Fruit fly (Drosophila melanogaster) whole organism, wandering third instar larva: Measurements from ENCODE around the gene CG33284.

ENCODE experiments used
- Abd-B ChIP-seq: fragments of >200 bp; optimal IDR thresholded peaks from 2 replicates; lab custom pipeline; 2017; ENCODE audit warnings: missing biosample characterization, missing genetic modification characterization
- CG32264 ChIP-seq: fragments of 200-800 bp; sonication (Bioruptor generic); optimal IDR thresholded peaks from 2 replicates; lab custom pipeline; 2016; ENCODE audit warnings: missing biosample characterization, missing genetic modification characterization
- CG9705 ChIP-seq: fragments of 200-800 bp; sonication (Bioruptor generic); optimal IDR thresholded peaks from 2 replicates; lab custom pipeline; 2018; ENCODE audit warnings: missing biosample characterization, mild to moderate bottlenecking, missing genetic modification characterization
- CrebA ChIP-seq: fragments of 200-800 bp; sonication (Bioruptor generic); optimal IDR thresholded peaks from 2 replicates; lab custom pipeline; 2016; ENCODE audit warnings: missing biosample characterization, mild to moderate bottlenecking, missing genetic modification characterization, borderline replicate concordance
- Dfd ChIP-seq: fragments of >200 bp; optimal IDR thresholded peaks from 2 replicates; lab custom pipeline; 2017; ENCODE audit warnings: missing biosample characterization, missing genetic modification characterization
- GATAd ChIP-seq: sonication (Bioruptor generic); optimal IDR thresholded peaks from 2 replicates; lab custom pipeline; 2016; ENCODE audit warnings: missing biosample characterization, missing genetic modification characterization
- HLH106 ChIP-seq: fragments of 200-800 bp; optimal IDR thresholded peaks from 3 replicates; lab custom pipeline; 2019; ENCODE audit warnings: missing biosample characterization, mild to moderate bottlenecking, missing genetic modification characterization, moderate library complexity
- Hr78 ChIP-seq: fragments of >200 bp; optimal IDR thresholded peaks from 2 replicates; lab custom pipeline; 2017; ENCODE audit warnings: missing biosample characterization, missing genetic modification characterization
- Hr83 ChIP-seq: fragments of 200-300 bp; sonication (Bioruptor generic); optimal IDR thresholded peaks from 2 replicates; lab custom pipeline; 2016; ENCODE audit warnings: missing biosample characterization, mild to moderate bottlenecking, missing genetic modification characterization, moderate library complexity; ENCODE audit not compliant: poor library complexity, severe bottlenecking
- Jra ChIP-seq: sonication (Bioruptor generic); optimal IDR thresholded peaks from 2 replicates; lab custom pipeline; 2016; ENCODE audit warnings: missing biosample characterization, missing genetic modification characterization
- Mio ChIP-seq: sonication (Bioruptor generic); optimal IDR thresholded peaks from 2 replicates; lab custom pipeline; 2016; ENCODE audit warnings: missing biosample characterization, missing genetic modification characterization
- Myc ChIP-seq: fragments of >200 bp; optimal IDR thresholded peaks from 2 replicates; lab custom pipeline; 2017
- N ChIP-seq: fragments of >200 bp; optimal IDR thresholded peaks from 2 replicates; lab custom pipeline; 2018; ENCODE audit warnings: missing biosample characterization, missing external identifiers, missing genetic modification characterization
- OdsH ChIP-seq: fragments of 200-800 bp; sonication (Bioruptor generic); optimal IDR thresholded peaks from 2 replicates; lab custom pipeline; 2016; ENCODE audit warnings: missing biosample characterization, mild to moderate bottlenecking, missing genetic modification characterization
- Rel ChIP-seq, 2 experiments: fragments of 200-800 bp; sonication (Bioruptor generic) in 1 of 2; optimal IDR thresholded peaks; 2 replicates in 1 of 2; 3 replicates in 1 of 2; lab custom pipeline; 2016 to 2019; ENCODE audit warnings: mild to moderate bottlenecking in 2 of 2, missing biosample characterization in 2 of 2, missing genetic modification characterization in 2 of 2, moderate library complexity in 1 of 2
- Sp1 ChIP-seq: fragments of 200-800 bp; sonication (Bioruptor generic); optimal IDR thresholded peaks from 3 replicates; lab custom pipeline; 2019; ENCODE audit warnings: missing biosample characterization, mild to moderate bottlenecking, missing genetic modification characterization, moderate library complexity
- Vsx2 ChIP-seq: fragments of 200-300, 225-300 bp; sonication (Bioruptor generic); optimal IDR thresholded peaks from 2 replicates; lab custom pipeline; 2018; ENCODE audit warnings: missing biosample characterization, missing genetic modification characterization; ENCODE audit not compliant: partially characterized antibody
- dl ChIP-seq, 2 experiments: fragments of 175-275, 200-275 bp in 1 of 2; fragments of 200-275 bp in 1 of 2; sonication (Bioruptor generic); optimal IDR thresholded peaks; lab custom pipeline; 2018; ENCODE audit warnings: mild to moderate bottlenecking in 2 of 2, missing biosample characterization in 2 of 2, missing genetic modification characterization in 2 of 2, moderate library complexity in 2 of 2; ENCODE audit not compliant: partially characterized antibody in 2 of 2, insufficient read depth in 1 of 2
- dmrt93B ChIP-seq: fragments of 200-800 bp; sonication (Bioruptor generic); optimal IDR thresholded peaks from 2 replicates; lab custom pipeline; 2018; ENCODE audit warnings: missing biosample characterization, mild to moderate bottlenecking, missing genetic modification characterization
- dsf ChIP-seq: sonication (Bioruptor generic); optimal IDR thresholded peaks from 2 replicates; lab custom pipeline; 2016; ENCODE audit warnings: missing biosample characterization, missing genetic modification characterization, borderline replicate concordance
- ey ChIP-seq: fragments of 200-800 bp; sonication (Bioruptor generic); optimal IDR thresholded peaks from 2 replicates; lab custom pipeline; 2016; ENCODE audit warnings: missing biosample characterization, missing genetic modification characterization
- foxo ChIP-seq, 2 experiments: fragments of 200-800 bp; sonication (Bioruptor generic); optimal IDR thresholded peaks; 2 replicates in 1 of 2; 3 replicates in 1 of 2; lab custom pipeline; 2016 to 2017; ENCODE audit warnings: missing biosample characterization in 2 of 2, missing genetic modification characterization in 2 of 2
- fru ChIP-seq: fragments of 200-800 bp; sonication (Bioruptor generic); optimal IDR thresholded peaks from 3 replicates; lab custom pipeline; 2016; ENCODE audit warnings: missing biosample characterization, mild to moderate bottlenecking, missing genetic modification characterization
- h ChIP-seq: fragments of 200-800 bp; sonication (Bioruptor generic); optimal IDR thresholded peaks from 3 replicates; lab custom pipeline; 2016; ENCODE audit warnings: missing biosample characterization, mild to moderate bottlenecking, missing genetic modification characterization
- jim ChIP-seq: fragments of 175-275, 200-325 bp; sonication (Bioruptor generic); optimal IDR thresholded peaks from 2 replicates; lab custom pipeline; 2016; ENCODE audit warnings: missing biosample characterization, mild to moderate bottlenecking, missing genetic modification characterization
- lola ChIP-seq: fragments of >200 bp; optimal IDR thresholded peaks from 2 replicates; lab custom pipeline; 2017; ENCODE audit warnings: missing biosample characterization, missing genetic modification characterization
- psq ChIP-seq: fragments of 200-800 bp; sonication (Bioruptor generic); optimal IDR thresholded peaks from 3 replicates; lab custom pipeline; 2017; ENCODE audit warnings: missing biosample characterization, mild to moderate bottlenecking, missing genetic modification characterization, moderate library complexity
- rgr ChIP-seq: fragments of 200-800 bp; sonication (Bioruptor generic); optimal IDR thresholded peaks from 3 replicates; lab custom pipeline; 2016; ENCODE audit warnings: missing biosample characterization, mild to moderate bottlenecking, missing genetic modification characterization
- sage ChIP-seq: fragments of 200-800 bp; sonication (Bioruptor generic); optimal IDR thresholded peaks from 2 replicates; lab custom pipeline; 2016; ENCODE audit warnings: missing biosample characterization, mild to moderate bottlenecking, missing genetic modification characterization
- tai ChIP-seq: sonication (Bioruptor generic); optimal IDR thresholded peaks from 2 replicates; lab custom pipeline; 2016; ENCODE audit warnings: missing biosample characterization, missing genetic modification characterization
- woc ChIP-seq: sonication (Bioruptor generic); optimal IDR thresholded peaks from 2 replicates; lab custom pipeline; 2016; ENCODE audit warnings: missing biosample characterization, mild to moderate bottlenecking, missing genetic modification characterization

CG33284 gene

dm6 chr3L:21101316-21101715 lies 22.2 kb upstream of the CG33284 start:
- TF ChIP-seq CrebA (GFP tag; lab: Kevin White, UChicago), result no peak
- no peak for TF ChIP-seq GATAd (GFP tag; lab: Kevin White, UChicago)
- TF ChIP-seq dl (GFP tag; optimal IDR thresholded peaks at IDR 0.05; lab: Kevin White, UChicago; ENCODE audit: insufficient read depth in 1 of 2, partially characterized antibody in 2 of 2), result no peak
- no peak for TF ChIP-seq Sp1 (GFP tag; lab: Kevin White, UChicago)
- TF ChIP-seq Rel (GFP tag; optimal IDR thresholded peaks at IDR 0.05; lab: Kevin White, UChicago), result no peak
- TF ChIP-seq Rel (tag; optimal IDR thresholded peaks at IDR 0.05; lab: Kevin White, UChicago), result no peak
- no peak for TF ChIP-seq dmrt93B
- no peak for TF ChIP-seq rgr (GFP tag; lab: Kevin White, UChicago)
- TF ChIP-seq, all 38 proteins: peak for 0

DNA sequence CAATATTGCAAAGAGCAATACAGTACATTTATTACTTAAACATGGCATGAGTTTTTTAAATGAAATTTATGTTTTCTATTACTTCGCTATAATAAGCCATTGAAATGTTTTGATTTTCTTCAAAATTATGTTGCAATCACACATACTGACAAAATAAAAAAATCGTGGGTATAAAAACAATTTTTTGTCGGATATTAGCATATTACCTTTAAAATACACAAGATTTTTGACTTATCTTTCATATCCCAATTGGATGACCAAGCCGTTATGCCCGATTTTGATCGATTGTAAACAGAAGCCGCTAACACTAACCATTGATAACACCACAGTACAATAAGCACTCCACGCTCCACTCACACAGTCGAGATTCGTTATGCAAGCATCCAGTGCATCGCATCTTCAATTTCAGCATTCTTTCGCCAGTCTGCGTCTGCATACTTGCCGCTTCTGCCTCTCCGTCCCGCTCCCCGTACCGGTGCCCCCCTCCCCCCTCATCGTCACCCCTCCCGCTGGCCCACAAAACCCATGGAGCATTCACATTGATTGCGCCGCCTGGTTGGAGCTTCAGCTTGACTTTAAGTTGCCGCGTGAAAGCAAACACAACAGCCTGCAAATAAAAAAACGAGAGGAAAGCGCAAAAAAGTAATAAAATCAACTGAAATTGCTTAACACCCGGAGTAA lies 19.1 kb upstream of the CG33284 start:
- TF ChIP-seq Dfd (GFP tag; lab: Kevin White, UChicago), result peak; percentile 88
- no peak for TF ChIP-seq Rel (GFP tag; optimal IDR thresholded peaks at IDR 0.05; lab: Kevin White, UChicago)
- no peak for TF ChIP-seq Rel (tag; optimal IDR thresholded peaks at IDR 0.05; lab: Kevin White, UChicago)
- peak; percentile 20 for TF ChIP-seq psq (GFP tag; lab: Kevin White, UChicago)
- no peak for TF ChIP-seq Mio
- no peak for TF ChIP-seq Abd-B (GFP tag; lab: Kevin White, UChicago)
- TF ChIP-seq CrebA (GFP tag; lab: Kevin White, UChicago), result no peak
- no peak for TF ChIP-seq Vsx2 (GFP tag; lab: Kevin White, UChicago)
- TF ChIP-seq tai (GFP tag; lab: Kevin White, UChicago), result no peak
- no peak for TF ChIP-seq dmrt93B
- no peak for TF ChIP-seq h (GFP tag; lab: Kevin White, UChicago)
- TF ChIP-seq foxo (GFP tag; optimal IDR thresholded peaks at IDR 0.05; lab: Kevin White, UChicago), result peak in 1 of 2 experiments; percentile 10
- no peak for TF ChIP-seq sage (GFP tag; lab: Kevin White, UChicago)
- no peak for TF ChIP-seq fru (GFP tag; lab: Kevin White, UChicago)
- TF ChIP-seq jim (GFP tag; lab: Kevin White, UChicago), result no peak
- no peak for TF ChIP-seq lola (GFP tag; lab: Kevin White, UChicago)
- no peak for TF ChIP-seq Jra (GFP tag; lab: Kevin White, UChicago)
- no peak for TF ChIP-seq ey (GFP tag; lab: Kevin White, UChicago)
- no peak for TF ChIP-seq CG32264 (GFP tag; lab: Kevin White, UChicago)
- TF ChIP-seq Hr78, result no peak
- no peak for TF ChIP-seq rgr (GFP tag; lab: Kevin White, UChicago)
- TF ChIP-seq, all 38 proteins: peak for 3

- peak; percentile 27 for TF ChIP-seq h (GFP tag; lab: Kevin White, UChicago)
- no peak for TF ChIP-seq CG32264 (GFP tag; lab: Kevin White, UChicago)
- TF ChIP-seq foxo (GFP tag; optimal IDR thresholded peaks at IDR 0.05; lab: Kevin White, UChicago), result peak in 1 of 2 experiments; percentile 22
- peak; percentile 8 for TF ChIP-seq rgr (GFP tag; lab: Kevin White, UChicago)
- TF ChIP-seq Vsx2 (GFP tag; lab: Kevin White, UChicago), result no peak
- TF ChIP-seq Rel (GFP tag; optimal IDR thresholded peaks at IDR 0.05; lab: Kevin White, UChicago), result no peak
- no peak for TF ChIP-seq Rel (tag; optimal IDR thresholded peaks at IDR 0.05; lab: Kevin White, UChicago)
Observed at dm6 chr3L:21106883-21107282, 16.7 kb upstream of the CG33284 start.

dm6 chr3L:21108454-21108853 lies 15.1 kb upstream of the CG33284 start:
- peak in 1 of 2 experiments; percentile 69 for TF ChIP-seq foxo (GFP tag; optimal IDR thresholded peaks at IDR 0.05; lab: Kevin White, UChicago)
- TF ChIP-seq dmrt93B, result peak; percentile 56
- peak; percentile 68 for TF ChIP-seq OdsH (GFP tag; lab: Kevin White, UChicago)
- no peak for TF ChIP-seq CrebA (GFP tag; lab: Kevin White, UChicago)
- TF ChIP-seq CG9705 (GFP tag; lab: Kevin White, UChicago), result no peak
- no peak for TF ChIP-seq N (GFP tag; lab: Kevin White, UChicago)
- TF ChIP-seq sage (GFP tag; lab: Kevin White, UChicago), result no peak
- peak; percentile 40 for TF ChIP-seq woc (GFP tag; lab: Kevin White, UChicago)
- peak; percentile 79 for TF ChIP-seq Sp1 (GFP tag; lab: Kevin White, UChicago)
- TF ChIP-seq h (GFP tag; lab: Kevin White, UChicago), result peak; percentile 42
- TF ChIP-seq dsf (GFP tag; lab: Kevin White, UChicago), result no peak
- peak; percentile 21 for TF ChIP-seq Rel (GFP tag; optimal IDR thresholded peaks at IDR 0.05; lab: Kevin White, UChicago)
- TF ChIP-seq Rel (tag; optimal IDR thresholded peaks at IDR 0.05; lab: Kevin White, UChicago), result no peak
- peak; percentile 68 for TF ChIP-seq rgr (GFP tag; lab: Kevin White, UChicago)
- no peak for TF ChIP-seq Myc
- no peak for TF ChIP-seq Hr83 (GFP tag; lab: Kevin White, UChicago)
- TF ChIP-seq dl (GFP tag; optimal IDR thresholded peaks at IDR 0.05; lab: Kevin White, UChicago; ENCODE audit: insufficient read depth in 1 of 2, partially characterized antibody in 2 of 2), result no peak
- TF ChIP-seq HLH106 (tag; lab: Kevin White, UChicago), result peak; percentile 78
- TF ChIP-seq fru (GFP tag; lab: Kevin White, UChicago), result peak; percentile 48
- TF ChIP-seq psq (GFP tag; lab: Kevin White, UChicago), result peak; percentile 78
- TF ChIP-seq lola (GFP tag; lab: Kevin White, UChicago), result no peak
